Worm (Caenorhabditis elegans): ENCODE results near the gene tmed-4.

ce11 chrV:19981832-19982462 is 33.1 kb upstream of the tmed-4 start, which contains the start of gene Y60A3A.24:
- TF ChIP-seq elt-3 (tag; optimal IDR thresholded peaks at IDR 0.05) (no peak), ztf-11 (tag; optimal IDR thresholded peaks at IDR 0.05) (no peak), lir-3 (tag; optimal IDR thresholded peaks at IDR 0.05; ENCODE audit: poor library complexity) (no peak), zag-1 (tag; optimal IDR thresholded peaks at IDR 0.05) (no peak), mef-2 (tag; optimal IDR thresholded peaks at IDR 0.05) (no peak), grh-1 (GFP tag; IDR thresholded peaks at IDR 0.05) (no peak), lin-15B (tag; optimal IDR thresholded peaks at IDR 0.05) (no peak), pax-3 (tag; optimal IDR thresholded peaks at IDR 0.05) (no peak), ama-1 (optimal IDR thresholded peaks at IDR 0.05) (no peak), nhr-12 (tag; optimal IDR thresholded peaks at IDR 0.05) (no peak), ceh-82 (tag; optimal IDR thresholded peaks at IDR 0.05) (no peak), unc-62 (GFP tag; optimal IDR thresholded peaks at IDR 0.05) (no peak), sup-37 (GFP tag; optimal IDR thresholded peaks at IDR 0.05) (no peak), xbp-1 (tag; optimal IDR thresholded peaks at IDR 0.05) (no peak)

Measured in whole organism, L1 larva.